Fruit fly (Drosophila melanogaster): Measurements from ENCODE around the gene CenG1A.

CenG1A gene

DNA sequence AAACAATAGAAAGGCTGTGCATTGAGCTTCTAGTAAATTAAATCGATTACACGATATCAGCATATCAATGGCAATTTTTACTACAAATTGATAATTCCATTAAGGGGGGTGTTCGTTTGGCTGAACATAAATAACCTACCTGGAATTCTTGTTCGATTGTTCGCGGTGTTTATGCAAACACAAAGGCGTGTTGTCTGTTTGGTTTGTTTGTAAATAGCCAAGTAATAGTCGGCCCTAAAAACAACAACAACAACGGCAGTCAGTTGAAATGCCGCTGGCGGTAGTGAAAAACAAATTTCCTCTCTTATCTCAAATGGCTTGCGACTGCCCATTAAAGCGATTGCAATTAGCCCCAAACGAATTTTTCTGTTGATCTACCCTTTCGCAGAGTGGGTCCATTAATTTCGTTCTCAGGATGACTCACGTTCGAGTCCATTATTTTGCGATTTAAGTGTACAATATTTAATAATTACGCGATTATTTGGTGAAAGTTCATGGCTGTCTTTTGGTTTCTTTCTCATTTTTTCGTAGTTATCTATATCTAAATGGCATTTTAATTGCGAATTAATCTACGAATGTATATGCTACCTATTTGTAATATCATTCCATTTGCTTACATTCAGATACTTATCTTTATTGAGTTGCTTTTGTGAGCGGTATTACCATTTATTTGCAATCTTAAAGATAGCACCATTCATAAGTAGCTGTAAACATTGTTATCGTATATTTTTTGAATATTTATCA is 3.5 kb downstream of the CenG1A start (continued):
- TF ChIP-seq CG32767 (GFP tag; IDR thresholded peaks at IDR 0.05) = no peak
- TF ChIP-seq ems (GFP tag; optimal IDR thresholded peaks at IDR 0.05) = peak; percentile 13
- no peak for TF ChIP-seq CG34224 (GFP tag; IDR thresholded peaks at IDR 0.05; ENCODE audit: partially characterized antibody)
- no peak for TF ChIP-seq jigr1 (GFP tag; IDR thresholded peaks at IDR 0.05)
- no peak for TF ChIP-seq CG18764 (GFP tag; optimal IDR thresholded peaks at IDR 0.05)
- TF ChIP-seq grau (tag; optimal IDR thresholded peaks at IDR 0.05) = peak; percentile 40
- peak; percentile 12 for TF ChIP-seq CG30403 (GFP tag; optimal IDR thresholded peaks at IDR 0.05)
- TF ChIP-seq Kr (GFP tag; optimal IDR thresholded peaks at IDR 0.05) = peak; percentile 26
- TF ChIP-seq Doc3 (GFP tag; IDR thresholded peaks at IDR 0.05; ENCODE audit: partially characterized antibody) = no peak
- no peak for TF ChIP-seq CG31365 (tag; optimal IDR thresholded peaks at IDR 0.05)
- no peak for TF ChIP-seq CG7987 (GFP tag; optimal IDR thresholded peaks at IDR 0.05)
- no peak for TF ChIP-seq CG5180 (GFP tag; optimal IDR thresholded peaks at IDR 0.05)
- TF ChIP-seq Chrac-16 (GFP tag; optimal IDR thresholded peaks at IDR 0.05) = no peak
- no peak for TF ChIP-seq lola (GFP tag; optimal IDR thresholded peaks at IDR 0.05)
- no peak for TF ChIP-seq org-1 (GFP tag; optimal IDR thresholded peaks at IDR 0.05)
- no peak for TF ChIP-seq vfl (GFP tag; optimal IDR thresholded peaks at IDR 0.05)
- no peak for TF ChIP-seq ash1 (GFP tag; optimal IDR thresholded peaks at IDR 0.05)
- no peak for TF ChIP-seq Trl (optimal IDR thresholded peaks at IDR 0.05)
- peak; percentile 19 for TF ChIP-seq Trl (GFP tag; optimal IDR thresholded peaks at IDR 0.05)
- TF ChIP-seq CG17568 (GFP tag; optimal IDR thresholded peaks at IDR 0.05) = peak; percentile 20
- TF ChIP-seq YL-1 (GFP tag; optimal IDR thresholded peaks at IDR 0.05) = no peak
- no peak for TF ChIP-seq Dfd (GFP tag; optimal IDR thresholded peaks at IDR 0.05)
- no peak for TF ChIP-seq slp2 (GFP tag; optimal IDR thresholded peaks at IDR 0.05)
- no peak for TF ChIP-seq Tbp (GFP tag; optimal IDR thresholded peaks at IDR 0.05)
- TF ChIP-seq CG12942 (GFP tag; optimal IDR thresholded peaks at IDR 0.05) = peak; percentile 33
- no peak for TF ChIP-seq corto (GFP tag; optimal IDR thresholded peaks at IDR 0.05)
- TF ChIP-seq CG2712 (tag; optimal IDR thresholded peaks at IDR 0.05) = peak; percentile 13
- no peak for TF ChIP-seq Nf-YA (GFP tag; IDR thresholded peaks at IDR 0.05)
- TF ChIP-seq Hey (tag; optimal IDR thresholded peaks at IDR 0.05) = no peak
- TF ChIP-seq CG3838 (GFP tag; optimal IDR thresholded peaks at IDR 0.05) = peak; percentile 38
- TF ChIP-seq CG14441 (GFP tag; IDR thresholded peaks at IDR 0.05) = peak; percentile 19; the same call in 1 of the 2 replicates
- no peak for TF ChIP-seq Ptx1 (GFP tag; IDR thresholded peaks at IDR 0.05)
- TF ChIP-seq gem (tag; optimal IDR thresholded peaks at IDR 0.05) = peak; percentile 42
- peak; percentile 10 for TF ChIP-seq CoRest (tag; optimal IDR thresholded peaks at IDR 0.05)
- no peak for TF ChIP-seq CG7357 (GFP tag; IDR thresholded peaks at IDR 0.05)
- TF ChIP-seq CG14050 (GFP tag; IDR thresholded peaks at IDR 0.05) = no peak
- no peak for TF ChIP-seq D (optimal IDR thresholded peaks at IDR 0.05)
- TF ChIP-seq D (GFP tag; optimal IDR thresholded peaks at IDR 0.05) = no peak
- no peak for TF ChIP-seq bowl (GFP tag; IDR thresholded peaks at IDR 0.05)
- TF ChIP-seq CG12744 (GFP tag; optimal IDR thresholded peaks at IDR 0.05) = no peak
- TF ChIP-seq lbe (GFP tag; optimal IDR thresholded peaks at IDR 0.05) = no peak
- peak; percentile 23 for TF ChIP-seq Vsx1 (GFP tag; optimal IDR thresholded peaks at IDR 0.05)
- no peak for TF ChIP-seq slou (GFP tag; optimal IDR thresholded peaks at IDR 0.05)
- TF ChIP-seq CG16863 (GFP tag; optimal IDR thresholded peaks at IDR 0.05) = peak; percentile 15
- TF ChIP-seq CG13424 (tag; optimal IDR thresholded peaks at IDR 0.05) = peak; percentile 22
- peak; percentile 89 for TF ChIP-seq sd (tag; optimal IDR thresholded peaks at IDR 0.05)
- TF ChIP-seq CG4328 (GFP tag; optimal IDR thresholded peaks at IDR 0.05) = no peak
- no peak for TF ChIP-seq oc (tag; optimal IDR thresholded peaks at IDR 0.05)
- peak; percentile 57; the same call in 1 of the 3 replicates for TF ChIP-seq dysf (GFP tag; IDR thresholded peaks at IDR 0.05)
- TF ChIP-seq cas (GFP tag; IDR thresholded peaks at IDR 0.05) = no peak
- no peak for TF ChIP-seq pfk (GFP tag; optimal IDR thresholded peaks at IDR 0.05)

All from whole organism, embryonic.